Worm (Caenorhabditis elegans): ENCODE results near the gene srt-31.

DNA sequence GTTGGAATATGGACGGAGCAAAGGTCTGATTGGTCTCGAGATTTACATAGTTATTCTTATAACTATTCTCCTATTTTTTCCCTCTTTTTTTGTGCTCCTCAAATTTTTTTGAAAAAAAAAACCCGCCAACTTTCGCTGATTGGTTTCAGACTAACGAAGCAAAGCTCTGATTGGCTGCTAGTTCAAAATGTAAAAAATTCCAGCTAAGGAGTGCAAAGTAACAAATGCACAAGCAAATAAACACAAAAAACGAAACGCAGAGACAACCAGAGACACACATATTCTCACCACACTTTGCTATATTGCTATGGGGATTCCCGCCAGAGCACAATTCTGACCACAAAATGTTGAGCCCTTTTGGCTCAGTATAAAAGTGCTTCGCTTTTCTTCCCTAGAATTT is 24.7 kb downstream of the srt-31 start, which contains the start of gene T01G6.1:
- TF ChIP-seq hmg-20 (GFP tag; IDR thresholded peaks at IDR 0.05) (no peak), rpc-1 (optimal IDR thresholded peaks at IDR 0.05) (no peak), rpc-1 (tag; optimal IDR thresholded peaks at IDR 0.05) (no peak), F55B11.4 (tag; optimal IDR thresholded peaks at IDR 0.05; ENCODE audit: borderline replicate concordance, insufficient read depth) (no peak), lsy-27 (tag; optimal IDR thresholded peaks at IDR 0.05; ENCODE audit: borderline replicate concordance, insufficient read depth) (no peak), nhr-80 (tag; optimal IDR thresholded peaks at IDR 0.05) (no peak)
